Fruit fly (Drosophila melanogaster): ENCODE results near the gene CG9692.
A peak's percentile ranks its signal among the peaks of the same experiment; 100 is the strongest.

CG9692 gene

DNA sequence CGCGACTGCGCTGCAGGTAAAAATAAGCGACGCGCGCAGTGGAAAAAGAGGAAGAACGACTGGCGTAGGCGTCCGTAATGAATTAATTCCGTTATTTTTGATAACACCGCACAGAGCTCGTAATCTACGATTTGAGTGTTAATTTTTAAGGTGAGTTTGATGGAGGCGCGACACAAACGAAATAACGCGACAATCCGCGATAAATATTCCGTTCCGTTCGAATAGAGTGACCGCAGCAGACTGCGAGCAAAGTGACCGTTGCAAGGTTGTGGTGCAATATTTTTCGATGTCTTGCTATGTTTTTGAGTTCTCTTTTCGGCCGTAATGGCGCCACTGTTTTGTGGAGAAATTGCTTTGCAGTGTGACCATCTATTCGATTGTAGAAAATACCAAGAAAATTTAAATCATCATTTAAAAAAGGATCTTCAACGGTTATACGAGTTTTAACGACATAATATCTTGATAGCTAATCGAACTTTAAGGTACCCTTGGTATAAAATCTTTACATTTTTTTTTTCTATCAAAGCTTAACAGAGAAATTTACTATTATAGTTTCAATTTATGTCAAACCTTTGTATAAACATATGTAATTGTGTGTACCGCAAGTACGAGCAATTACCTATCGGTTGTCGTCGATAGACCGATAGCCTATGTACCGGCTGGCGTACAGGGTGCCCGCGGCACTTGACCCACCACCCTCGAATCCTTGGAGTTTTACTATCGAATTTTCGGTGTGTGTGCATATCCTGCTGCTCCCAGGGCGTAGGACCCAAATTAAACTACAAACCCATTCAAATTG lies 6.9 kb downstream of the CG9692 start, which contains the start of the genes CG43954, Lasp and Dab (continued):
- peak; percentile 18 for TF ChIP-seq CG2678 (tag; optimal IDR thresholded peaks at IDR 0.05)
- peak; percentile 17 to 35 for TF ChIP-seq dpn (GFP tag; optimal IDR thresholded peaks at IDR 0.05)
- TF ChIP-seq Stat92E (GFP tag; optimal IDR thresholded peaks at IDR 0.05): peak in 1 of 3 experiments; percentile 70
- peak; percentile 8 for TF ChIP-seq Spps (tag; optimal IDR thresholded peaks at IDR 0.05)
- peak; percentile 12 to 24 for TF ChIP-seq Hr51 (GFP tag; optimal IDR thresholded peaks at IDR 0.05)
- TF ChIP-seq CG2116 (GFP tag; optimal IDR thresholded peaks at IDR 0.05): peak; percentile 70
- TF ChIP-seq sob (GFP tag; IDR thresholded peaks at IDR 0.05): peak; percentile 19; the same call in 1 of the 2 replicates
- no peak for TF ChIP-seq Neu2 (GFP tag; optimal IDR thresholded peaks at IDR 0.05; ENCODE audit: borderline replicate concordance)
- TF ChIP-seq CG32532 (GFP tag; IDR thresholded peaks at IDR 0.05): peak; percentile 63
- TF ChIP-seq Eip74EF (GFP tag; optimal IDR thresholded peaks at IDR 0.05): peak in 1 of 2 experiments; percentile 49
- peak; percentile 98 for TF ChIP-seq her (GFP tag; optimal IDR thresholded peaks at IDR 0.05)
- TF ChIP-seq pfk (GFP tag; optimal IDR thresholded peaks at IDR 0.05): peak; percentile 62
- TF ChIP-seq NK7.1 (GFP tag; optimal IDR thresholded peaks at IDR 0.05): no peak
- no peak for TF ChIP-seq CG18476 (GFP tag; optimal IDR thresholded peaks at IDR 0.05)
- TF ChIP-seq CG15011 (GFP tag; optimal IDR thresholded peaks at IDR 0.05): no peak
- TF ChIP-seq ken (GFP tag; IDR thresholded peaks at IDR 0.05): peak; percentile 54; the same call in 2 of the 3 replicates
- no peak for TF ChIP-seq CG14667 (GFP tag; IDR thresholded peaks at IDR 0.05)
- no peak for TF ChIP-seq gt (GFP tag; IDR thresholded peaks at IDR 0.05)
- peak; percentile 8 for TF ChIP-seq Nf-YC (tag; optimal IDR thresholded peaks at IDR 0.05)
- no peak for TF ChIP-seq CG10654 (GFP tag; optimal IDR thresholded peaks at IDR 0.05)
- no peak for TF ChIP-seq bab2 (GFP tag; optimal IDR thresholded peaks at IDR 0.05)
- no peak for TF ChIP-seq CG11398 (GFP tag; optimal IDR thresholded peaks at IDR 0.05)
- TF ChIP-seq Hand (GFP tag; optimal IDR thresholded peaks at IDR 0.05): no peak
- TF ChIP-seq Gug (GFP tag; IDR thresholded peaks at IDR 0.05): 0 out of 4 replicates have a peak, but pooled peaks have one; percentile 21
- peak; percentile 47 for TF ChIP-seq slbo (GFP tag; IDR thresholded peaks at IDR 0.05)
- peak; percentile 38 for TF ChIP-seq Hsf (GFP tag; optimal IDR thresholded peaks at IDR 0.05)
- TF ChIP-seq Ets65A (GFP tag): no peak
- TF ChIP-seq fd3F (GFP tag; optimal IDR thresholded peaks at IDR 0.05): no peak
- peak; percentile 9 for TF ChIP-seq PHDP (tag; optimal IDR thresholded peaks at IDR 0.05)
- TF ChIP-seq ro (GFP tag; IDR thresholded peaks at IDR 0.05): no peak
- TF ChIP-seq scrt (GFP tag; optimal IDR thresholded peaks at IDR 0.05): peak; percentile 28
- peak in 1 of 2 experiments; percentile 57 for TF ChIP-seq chif (GFP tag; optimal IDR thresholded peaks at IDR 0.05)
- peak; percentile 52; the same call in 1 of the 3 replicates for TF ChIP-seq CG16813 (GFP tag; IDR thresholded peaks at IDR 0.05; ENCODE audit: partially characterized antibody)
- TF ChIP-seq unpg (GFP tag; optimal IDR thresholded peaks at IDR 0.05): peak; percentile 32
- TF ChIP-seq run (tag; optimal IDR thresholded peaks at IDR 0.05): peak; percentile 25
- peak; percentile 51 for TF ChIP-seq CG10321 (GFP tag; IDR thresholded peaks at IDR 0.05)
- TF ChIP-seq CoRest (tag; optimal IDR thresholded peaks at IDR 0.05): peak; percentile 21
- peak; percentile 24 for TF ChIP-seq caup (GFP tag; optimal IDR thresholded peaks at IDR 0.05; ENCODE audit: severe bottlenecking)
- TF ChIP-seq Lhr (GFP tag; optimal IDR thresholded peaks at IDR 0.05): peak; percentile 95
- no peak for TF ChIP-seq usp (GFP tag; optimal IDR thresholded peaks at IDR 0.05)
- no peak for TF ChIP-seq Ptx1 (GFP tag; IDR thresholded peaks at IDR 0.05)
- peak; percentile 36; the same call in 1 of the 3 replicates for TF ChIP-seq otp (GFP tag; IDR thresholded peaks at IDR 0.05)
- TF ChIP-seq CG1832 (GFP tag; optimal IDR thresholded peaks at IDR 0.05): no peak
- no peak for TF ChIP-seq dmrt11E (tag; optimal IDR thresholded peaks at IDR 0.05)
- TF ChIP-seq rib (GFP tag; IDR thresholded peaks at IDR 0.05): peak; percentile 43; the same call in 1 of the 2 replicates
- TF ChIP-seq Bdp1 (GFP tag; optimal IDR thresholded peaks at IDR 0.05): no peak
- TF ChIP-seq Rfx (GFP tag; IDR thresholded peaks at IDR 0.05): peak; percentile 57
- TF ChIP-seq CG4854 (GFP tag; optimal IDR thresholded peaks at IDR 0.05): no peak

Measured in whole organism, embryonic.